Worm (Caenorhabditis elegans): ENCODE data around the gene R12C12.10.

DNA sequence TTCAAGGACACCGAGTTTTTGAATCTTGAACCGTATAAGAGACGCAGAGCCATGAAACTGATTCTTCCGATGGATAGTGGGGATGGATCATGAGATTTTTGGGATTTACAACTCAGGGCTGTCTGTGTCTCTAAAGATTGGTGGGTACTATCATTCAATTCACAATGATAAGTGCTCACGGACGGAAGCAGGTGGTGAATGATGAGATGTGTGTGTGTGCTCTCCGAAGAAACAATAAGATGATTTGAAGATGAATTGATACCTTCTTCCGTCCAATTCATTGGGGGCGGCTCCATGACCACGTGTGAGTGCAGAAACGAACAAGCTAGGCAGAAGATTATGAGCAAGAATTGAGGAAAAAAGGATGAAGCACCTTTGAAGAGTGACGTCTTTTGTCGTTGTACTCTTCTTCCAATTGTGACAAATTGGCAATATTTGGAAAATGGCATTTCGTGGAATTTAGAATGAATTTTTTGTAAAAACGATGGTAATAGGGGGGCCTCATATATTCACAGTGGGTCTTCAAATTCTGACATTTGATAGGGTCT, 14.4 kb downstream of the R12C12.10 start:
- TF ChIP-seq fkh-10 (GFP tag; optimal IDR thresholded peaks at IDR 0.05), result no peak
- TF ChIP-seq ama-1 (optimal IDR thresholded peaks at IDR 0.05), result no peak
- TF ChIP-seq irx-1 (tag; optimal IDR thresholded peaks at IDR 0.05), result no peak
- TF ChIP-seq nhr-76 (tag; optimal IDR thresholded peaks at IDR 0.05), result no peak
- peak in 1 of 2 experiments; percentile 32 for TF ChIP-seq mdl-1 (tag; optimal IDR thresholded peaks at IDR 0.05)
- TF ChIP-seq alr-1 (tag; optimal IDR thresholded peaks at IDR 0.05; ENCODE audit: borderline replicate concordance), result no peak
- TF ChIP-seq zag-1 (tag; optimal IDR thresholded peaks at IDR 0.05), result no peak
- no peak for TF ChIP-seq efl-3 (GFP tag; optimal IDR thresholded peaks at IDR 0.05)
- TF ChIP-seq elt-2 (tag; optimal IDR thresholded peaks at IDR 0.05), result no peak
- no peak for TF ChIP-seq unc-62 (GFP tag; optimal IDR thresholded peaks at IDR 0.05)
- TF ChIP-seq skn-1 (tag; optimal IDR thresholded peaks at IDR 0.05), result no peak
